Fruit fly (Drosophila melanogaster): ENCODE data around the gene Ubqn.

Gene Ubqn

DNA sequence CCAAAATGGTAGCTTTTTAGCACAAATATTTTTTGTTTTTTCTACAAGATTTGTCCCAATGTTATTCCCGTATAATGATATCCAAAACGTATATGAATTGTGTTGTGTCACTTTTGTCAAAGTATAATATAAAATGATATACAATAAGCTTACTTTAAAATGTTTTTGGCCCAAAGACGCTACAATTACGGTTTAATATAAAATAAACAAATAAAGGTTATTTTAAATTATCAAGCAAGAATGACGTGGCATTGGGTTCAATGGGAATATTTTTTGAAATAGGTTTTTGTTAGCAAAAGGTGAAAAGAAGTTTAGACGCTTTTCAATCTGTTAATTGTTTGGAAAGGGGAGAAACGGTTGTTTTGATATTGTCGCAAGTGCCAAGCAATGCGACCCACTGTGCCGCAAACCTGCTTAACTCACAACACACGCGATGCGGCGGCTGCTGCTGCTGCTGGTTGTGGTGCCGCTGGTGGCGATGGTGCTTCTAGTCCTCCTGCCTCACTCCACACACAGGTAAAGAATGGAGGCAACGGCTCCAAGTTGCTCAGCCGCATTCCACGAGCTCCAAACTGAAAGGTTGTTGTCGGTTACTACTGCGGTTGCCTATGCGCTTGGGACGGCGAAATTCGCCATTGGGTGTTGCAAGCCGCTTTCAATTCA is 20.3 kb upstream of the Ubqn start (continued):
- TF ChIP-seq acj6 (GFP tag; optimal IDR thresholded peaks at IDR 0.05) (no peak), ss (GFP tag; optimal IDR thresholded peaks at IDR 0.05) (peak; percentile 56 to 57), CG6808 (GFP tag; optimal IDR thresholded peaks at IDR 0.05) (peak; percentile 69), CG4318 (GFP tag; optimal IDR thresholded peaks at IDR 0.05) (no peak), CG6792 (GFP tag; optimal IDR thresholded peaks at IDR 0.05) (peak; percentile 50), CG3032 (tag; optimal IDR thresholded peaks at IDR 0.05) (peak; percentile 50), CG32006 (GFP tag; optimal IDR thresholded peaks at IDR 0.05) (peak; percentile 78), Hr39 (GFP tag; optimal IDR thresholded peaks at IDR 0.05) (peak; percentile 49), Eip75B (GFP tag; optimal IDR thresholded peaks at IDR 0.05) (peak; percentile 35), salr (GFP tag; optimal IDR thresholded peaks at IDR 0.05) (peak in 1 of 2 experiments; percentile 16), net (GFP tag; optimal IDR thresholded peaks at IDR 0.05) (peak; percentile 63), CG34406 (GFP tag; optimal IDR thresholded peaks at IDR 0.05) (peak; percentile 44), Lpt (GFP tag; optimal IDR thresholded peaks at IDR 0.05) (no peak), vri (GFP tag; optimal IDR thresholded peaks at IDR 0.05) (no peak), Smox (GFP tag; optimal IDR thresholded peaks at IDR 0.05) (peak; percentile 71), Met (GFP tag; optimal IDR thresholded peaks at IDR 0.05) (peak; percentile 64), Hr4 (GFP tag; optimal IDR thresholded peaks at IDR 0.05) (peak; percentile 35), CG11294 (GFP tag; IDR thresholded peaks at IDR 0.05) (no peak), CG31627 (GFP tag; optimal IDR thresholded peaks at IDR 0.05) (peak; percentile 7), CG16779 (tag; optimal IDR thresholded peaks at IDR 0.05) (no peak), Ets21C (GFP tag; optimal IDR thresholded peaks at IDR 0.05) (no peak), CG8319 (GFP tag; optimal IDR thresholded peaks at IDR 0.05) (no peak), CG6276 (GFP tag; optimal IDR thresholded peaks at IDR 0.05) (peak; percentile 64), CG6854 (GFP tag; optimal IDR thresholded peaks at IDR 0.05) (no peak), CG10631 (GFP tag; optimal IDR thresholded peaks at IDR 0.05) (peak; percentile 40), CG11902 (GFP tag; optimal IDR thresholded peaks at IDR 0.05) (no peak), CG8119 (GFP tag; IDR thresholded peaks at IDR 0.05) (no peak), pdm3 (GFP tag; optimal IDR thresholded peaks at IDR 0.05) (peak; percentile 55), topi (GFP tag; optimal IDR thresholded peaks at IDR 0.05) (peak; percentile 63), CG6163 (GFP tag; IDR thresholded peaks at IDR 0.05) (0 out of 3 replicates have a peak, but pooled peaks have one; percentile 26)

DNA sequence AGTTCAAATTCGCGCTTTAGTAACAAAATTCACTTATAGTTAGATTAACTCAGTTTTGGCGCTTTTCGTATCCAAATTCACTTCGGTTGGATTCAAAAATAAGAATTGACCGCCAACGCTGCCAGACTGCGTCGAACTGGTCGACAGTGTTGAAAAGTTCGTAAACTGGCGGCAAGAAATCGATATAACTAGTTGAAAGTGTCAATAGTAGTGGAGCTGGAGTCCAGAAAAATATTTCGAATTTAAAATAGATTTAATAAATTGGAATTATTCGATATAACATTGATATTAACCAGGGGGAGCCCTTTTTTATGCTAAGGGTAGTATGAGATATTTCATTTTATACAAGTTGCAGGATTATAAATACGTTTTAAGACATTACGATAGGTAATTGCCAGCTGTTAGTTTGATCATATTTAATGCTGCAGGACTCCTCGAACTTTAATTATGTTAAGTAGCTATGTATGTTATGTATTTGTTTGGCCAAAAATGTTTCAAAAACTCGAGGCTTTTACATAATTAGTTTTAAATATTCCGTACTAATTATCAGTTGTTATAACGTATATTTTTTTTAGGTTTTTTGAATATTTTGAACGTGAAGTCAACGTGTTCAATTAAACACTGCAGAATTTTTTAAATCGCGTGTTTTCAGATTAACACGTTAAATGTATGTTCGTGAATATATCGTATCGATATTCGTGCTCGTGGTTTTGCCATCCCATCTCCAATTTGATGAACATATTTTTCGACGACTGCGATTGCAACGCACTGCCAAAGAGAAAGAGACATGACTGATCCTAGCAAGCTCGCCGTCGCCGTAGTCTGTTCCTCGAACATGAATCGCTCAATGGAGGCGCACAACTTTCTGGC is 19.5 kb upstream of the Ubqn start, which contains the start of the genes CG14223 and Ssu72:
Gene CG14223, minus strand, starts transcription at position 113 of the 870 bp plus-strand sequence.
Gene Ssu72, plus strand, starts transcription at position 703 of the 870 bp plus-strand sequence.
- TF ChIP-seq CG31627 (GFP tag; optimal IDR thresholded peaks at IDR 0.05): no peak
- no peak for TF ChIP-seq Sox102F (GFP tag; optimal IDR thresholded peaks at IDR 0.05)
- no peak for TF ChIP-seq CG6792 (GFP tag; optimal IDR thresholded peaks at IDR 0.05)
- TF ChIP-seq cyc (GFP tag; optimal IDR thresholded peaks at IDR 0.05): no peak
- peak; percentile 4 for TF ChIP-seq Hr4 (GFP tag; optimal IDR thresholded peaks at IDR 0.05)
- TF ChIP-seq CG11762 (GFP tag; optimal IDR thresholded peaks at IDR 0.05; ENCODE audit: insufficient read depth): no peak
- no peak for TF ChIP-seq fd59A (GFP tag; optimal IDR thresholded peaks at IDR 0.05)
- TF ChIP-seq Sox14 (GFP tag; optimal IDR thresholded peaks at IDR 0.05): no peak
- no peak for TF ChIP-seq CG3919 (GFP tag; optimal IDR thresholded peaks at IDR 0.05)
- TF ChIP-seq pdm3 (GFP tag; optimal IDR thresholded peaks at IDR 0.05): no peak
- no peak for TF ChIP-seq CG9139 (GFP tag; optimal IDR thresholded peaks at IDR 0.05)
- no peak for TF ChIP-seq CG34406 (GFP tag; optimal IDR thresholded peaks at IDR 0.05)
- no peak for TF ChIP-seq CG8119 (GFP tag; IDR thresholded peaks at IDR 0.05)
- peak; percentile 22 for TF ChIP-seq esn (GFP tag; optimal IDR thresholded peaks at IDR 0.05)
- no peak for TF ChIP-seq CG6163 (GFP tag; IDR thresholded peaks at IDR 0.05)
- TF ChIP-seq net (GFP tag; optimal IDR thresholded peaks at IDR 0.05): no peak
- peak; percentile 32 for TF ChIP-seq Met (GFP tag; optimal IDR thresholded peaks at IDR 0.05)
- TF ChIP-seq fkh (GFP tag; optimal IDR thresholded peaks at IDR 0.05): no peak
- TF ChIP-seq CG10631 (GFP tag; optimal IDR thresholded peaks at IDR 0.05): peak; percentile 15
- TF ChIP-seq spab (GFP tag; optimal IDR thresholded peaks at IDR 0.05): no peak
- no peak for TF ChIP-seq svp (GFP tag)
- no peak for TF ChIP-seq eg (GFP tag; IDR thresholded peaks at IDR 0.05)
- TF ChIP-seq topi (GFP tag; optimal IDR thresholded peaks at IDR 0.05): peak; percentile 9
- TF ChIP-seq Eip93F (GFP tag; optimal IDR thresholded peaks at IDR 0.05): no peak
- no peak for TF ChIP-seq CG6276 (GFP tag; optimal IDR thresholded peaks at IDR 0.05)
- no peak for TF ChIP-seq dac (GFP tag; optimal IDR thresholded peaks at IDR 0.05)
- no peak for TF ChIP-seq CG3032 (tag; optimal IDR thresholded peaks at IDR 0.05)
- no peak for TF ChIP-seq dsx (GFP tag; optimal IDR thresholded peaks at IDR 0.05; ENCODE audit: poor library complexity, severe bottlenecking)
- TF ChIP-seq Eip75B (GFP tag; optimal IDR thresholded peaks at IDR 0.05): no peak
- TF ChIP-seq Hr39 (GFP tag; optimal IDR thresholded peaks at IDR 0.05): no peak
- TF ChIP-seq salr (GFP tag; optimal IDR thresholded peaks at IDR 0.05): peak in 1 of 2 experiments; percentile 19
